Fruit fly (Drosophila melanogaster) whole organism, embryonic: Measurements from ENCODE around the gene Unr.

Experiments used
- Bdp1 ChIP-seq: fragments of 200-800 bp; sonication (Bioruptor generic); optimal IDR thresholded peaks from 3 replicates; lab custom pipeline; 2016; ENCODE audit warnings: missing biosample characterization, missing genetic modification characterization
- CG10321 ChIP-seq: fragments of 200-800 bp; sonication (Bioruptor generic); IDR thresholded peaks from 2 replicates; pipeline ENCODE4 v1.3.6; 2022; ENCODE audit warnings: missing biosample characterization, missing genetic modification characterization
- CG10431 ChIP-seq: fragments of 200-800 bp; sonication (Bioruptor generic); optimal IDR thresholded peaks from 3 replicates; lab custom pipeline; 2018; ENCODE audit warnings: missing biosample characterization, mild to moderate bottlenecking, missing genetic modification characterization
- CG12104 ChIP-seq: fragments of 200-800 bp; sonication (Bioruptor generic); optimal IDR thresholded peaks from 3 replicates; lab custom pipeline; 2016; ENCODE audit warnings: missing biosample characterization, missing genetic modification characterization
- CG12155 ChIP-seq: fragments of 200-800 bp; sonication (Bioruptor generic); optimal IDR thresholded peaks from 3 replicates; lab custom pipeline; 2016; ENCODE audit warnings: missing biosample characterization, missing genetic modification characterization
- CG12942 ChIP-seq: fragments of 200-800 bp; sonication (Bioruptor generic); optimal IDR thresholded peaks from 3 replicates; lab custom pipeline; 2016; ENCODE audit warnings: missing biosample characterization, missing genetic modification characterization
- CG13287 ChIP-seq: fragments of 200-800 bp; sonication (Bioruptor generic); IDR thresholded peaks from 2 replicates; pipeline ENCODE4 v1.3.6; 2022; ENCODE audit warnings: missing biosample characterization, missing genetic modification characterization; ENCODE audit not compliant: partially characterized antibody
- CG13624 ChIP-seq: fragments of 200-800 bp; sonication (Bioruptor generic); optimal IDR thresholded peaks from 2 replicates; lab custom pipeline; 2016; ENCODE audit warnings: missing biosample characterization, missing genetic modification characterization
- CG14014 ChIP-seq: fragments of 200-800 bp; sonication (Bioruptor generic); IDR thresholded peaks from 2 replicates; pipeline ENCODE4 v1.3.6; 2022; ENCODE audit warnings: missing biosample characterization, missing genetic modification characterization
- CG1529 ChIP-seq: fragments of 200-800 bp; sonication (Bioruptor generic); optimal IDR thresholded peaks from 3 replicates; lab custom pipeline; 2018; ENCODE audit warnings: missing biosample characterization, missing genetic modification characterization
- CG15479 ChIP-seq: fragments of 200-800 bp; sonication (Bioruptor generic); optimal IDR thresholded peaks from 3 replicates; lab custom pipeline; 2019; ENCODE audit warnings: missing biosample characterization, mild to moderate bottlenecking, missing genetic modification characterization, moderate library complexity
- CG1602 ChIP-seq: fragments of 200-800 bp; sonication (Bioruptor generic); optimal IDR thresholded peaks from 3 replicates; lab custom pipeline; 2016; ENCODE audit warnings: missing biosample characterization, missing genetic modification characterization
- CG18476 ChIP-seq: fragments of 200-800 bp; sonication (Bioruptor generic); optimal IDR thresholded peaks from 2 replicates; lab custom pipeline; 2016; ENCODE audit warnings: missing biosample characterization, mild to moderate bottlenecking, missing genetic modification characterization
- CG2116 ChIP-seq: fragments of 200-800 bp; sonication (Bioruptor generic); optimal IDR thresholded peaks from 3 replicates; lab custom pipeline; 2018; ENCODE audit warnings: missing biosample characterization, mild to moderate bottlenecking, missing genetic modification characterization
- CG6654 ChIP-seq: fragments of 200-800 bp; sonication (Bioruptor generic); optimal IDR thresholded peaks from 2 replicates; lab custom pipeline; 2017; ENCODE audit warnings: missing biosample characterization, mild to moderate bottlenecking, missing genetic modification characterization
- CG6689 ChIP-seq: fragments of 200-800 bp; sonication (Bioruptor generic); IDR thresholded peaks from 2 replicates; pipeline ENCODE4 v1.3.6; 2022; ENCODE audit warnings: missing biosample characterization, missing genetic modification characterization
- CG6765 ChIP-seq: fragments of 200-800 bp; sonication (Bioruptor generic); optimal IDR thresholded peaks from 3 replicates; lab custom pipeline; 2017; ENCODE audit warnings: missing biosample characterization, mild to moderate bottlenecking, missing genetic modification characterization
- CG7271 ChIP-seq: fragments of 200-800 bp; sonication (Bioruptor generic); optimal IDR thresholded peaks from 2 replicates; lab custom pipeline; 2018; ENCODE audit warnings: missing biosample characterization, mild to moderate bottlenecking, missing genetic modification characterization, moderate library complexity
- CG7372 ChIP-seq: fragments of 200-800 bp; sonication (Bioruptor generic); IDR thresholded peaks from 2 replicates; pipeline ENCODE4 v1.3.6; 2022; ENCODE audit warnings: missing biosample characterization, missing genetic modification characterization
- CG7745 ChIP-seq: fragments of 200-800 bp; sonication (Bioruptor generic); optimal IDR thresholded peaks from 2 replicates; lab custom pipeline; 2018; ENCODE audit warnings: missing biosample characterization, mild to moderate bottlenecking, missing genetic modification characterization, moderate library complexity
- CG9215 ChIP-seq: fragments of 200-800 bp; sonication (Bioruptor generic); IDR thresholded peaks from 2 replicates; pipeline ENCODE4 v1.3.6; 2022; ENCODE audit warnings: missing biosample characterization, missing genetic modification characterization
- CG9437 ChIP-seq: fragments of 200-800 bp; sonication (Bioruptor generic); optimal IDR thresholded peaks from 2 replicates; lab custom pipeline; 2018; ENCODE audit warnings: missing biosample characterization, mild to moderate bottlenecking, missing genetic modification characterization
- Dek ChIP-seq: fragments of 200-800 bp; sonication (Bioruptor generic); optimal IDR thresholded peaks from 3 replicates; lab custom pipeline; 2019; ENCODE audit warnings: missing biosample characterization, mild to moderate bottlenecking, missing genetic modification characterization, moderate library complexity
- Dip2 ChIP-seq: fragments of 200-800 bp; sonication (Bioruptor generic); IDR thresholded peaks from 2 replicates; pipeline ENCODE4 v1.3.6; 2022; ENCODE audit warnings: missing biosample characterization, missing genetic modification characterization
- Drgx ChIP-seq: fragments of 200-800 bp; sonication (Bioruptor generic); IDR thresholded peaks from 2 replicates; pipeline ENCODE4 v1.3.6; 2022; ENCODE audit warnings: missing biosample characterization, missing genetic modification characterization
- E2f2 ChIP-seq: fragments of 200-800 bp; sonication (Bioruptor generic); IDR thresholded peaks from 2 replicates; pipeline ENCODE4 v1.3.6; 2022; ENCODE audit warnings: missing biosample characterization, missing genetic modification characterization
- HHEX ChIP-seq: fragments of 200-800 bp; sonication (Bioruptor generic); optimal IDR thresholded peaks from 3 replicates; lab custom pipeline; 2017; ENCODE audit warnings: missing biosample characterization, mild to moderate bottlenecking, missing genetic modification characterization, missing genetic modification reagents
- Hmx ChIP-seq: fragments of 200-800 bp; sonication (Bioruptor generic); optimal IDR thresholded peaks from 2 replicates; lab custom pipeline; 2016; ENCODE audit warnings: missing biosample characterization, missing genetic modification characterization
- Max ChIP-seq: fragments of 200-800 bp; sonication (Bioruptor generic); optimal IDR thresholded peaks from 2 replicates; lab custom pipeline; 2016; ENCODE audit warnings: missing biosample characterization, mild to moderate bottlenecking, missing genetic modification characterization
- Med ChIP-seq: fragments of 200-800 bp; sonication (Bioruptor generic); peaks from one replicate; lab custom pipeline; 2016; ENCODE audit warnings: missing biosample characterization, missing genetic modification characterization, mild to moderate bottlenecking, inconsistent platforms, moderate library complexity
- Pdp1 ChIP-seq, 2 experiments: fragments of 200-800 bp; sonication (Bioruptor generic); optimal IDR thresholded peaks; 3 replicates each; lab custom pipeline; 2016; ENCODE audit warnings: missing biosample characterization in 2 of 2, missing genetic modification characterization in 2 of 2, mild to moderate bottlenecking in 1 of 2, moderate library complexity in 1 of 2
- az2 ChIP-seq: fragments of 200-800 bp; sonication (Bioruptor generic); optimal IDR thresholded peaks from 3 replicates; lab custom pipeline; 2016; ENCODE audit warnings: missing biosample characterization, missing genetic modification characterization
- bab2 ChIP-seq: fragments of 200-800 bp; sonication (Bioruptor generic); optimal IDR thresholded peaks from 2 replicates; lab custom pipeline; 2016; ENCODE audit warnings: missing biosample characterization, missing genetic modification characterization
- chif ChIP-seq, 2 experiments: fragments of 200-800 bp; sonication (Bioruptor generic); optimal IDR thresholded peaks; 3 replicates each; lab custom pipeline; 2016; ENCODE audit warnings: missing biosample characterization in 2 of 2, missing genetic modification characterization in 2 of 2
- crp ChIP-seq, 2 experiments: fragments of 200-800 bp; sonication (Bioruptor generic); optimal IDR thresholded peaks; 2 replicates in 1 of 2; 3 replicates in 1 of 2; lab custom pipeline; 2017; ENCODE audit warnings: missing biosample characterization in 2 of 2, missing genetic modification characterization in 2 of 2, mild to moderate bottlenecking in 1 of 2, moderate library complexity in 1 of 2
- dimm ChIP-seq: fragments of 200-800 bp; sonication (Bioruptor generic); IDR thresholded peaks from 2 replicates; pipeline ENCODE4 v1.3.6; 2022; ENCODE audit warnings: missing biosample characterization, missing genetic modification characterization
- ind ChIP-seq: fragments of 200-800 bp; sonication (Bioruptor generic); optimal IDR thresholded peaks from 3 replicates; lab custom pipeline; 2016; ENCODE audit warnings: missing biosample characterization, missing genetic modification characterization
- knrl ChIP-seq: fragments of 200-800 bp; sonication (Bioruptor generic); IDR thresholded peaks from 3 replicates; pipeline ENCODE4 v1.3.6; 2022; ENCODE audit warnings: missing biosample characterization, missing genetic modification characterization; ENCODE audit not compliant: partially characterized antibody
- pan ChIP-seq, 4 experiments: fragments of >200 bp in 3 of 4; fragments of 200-800 bp in 1 of 4; sonication (Bioruptor generic) in 1 of 4; optimal IDR thresholded peaks in 3 of 4; IDR thresholded peaks in 1 of 4; 2 replicates each; pipeline versions ENCODE4 v1.3.6 to Lab custom; 2017 to 2022; ENCODE audit warnings: missing biosample characterization in 2 of 4, missing genetic modification characterization in 2 of 4, mixed read lengths in 1 of 4
- pfk ChIP-seq: fragments of 200-800 bp; sonication (Bioruptor generic); optimal IDR thresholded peaks from 2 replicates; lab custom pipeline; 2018; ENCODE audit warnings: missing biosample characterization, mild to moderate bottlenecking, missing genetic modification characterization, moderate library complexity
- run ChIP-seq: fragments of 200-800 bp; sonication (Bioruptor generic); optimal IDR thresholded peaks from 3 replicates; lab custom pipeline; 2018; ENCODE audit warnings: missing biosample characterization, mild to moderate bottlenecking, missing genetic modification characterization
- sd ChIP-seq: fragments of 200-800 bp; sonication (Bioruptor generic); optimal IDR thresholded peaks from 3 replicates; lab custom pipeline; 2018; ENCODE audit warnings: missing biosample characterization, mild to moderate bottlenecking, missing genetic modification characterization, moderate library complexity
- sim ChIP-seq: fragments of 200-800 bp; sonication (Bioruptor generic); IDR thresholded peaks from 2 replicates; pipeline ENCODE4 v1.3.6; 2022; ENCODE audit warnings: missing biosample characterization, missing genetic modification characterization
- sima ChIP-seq: fragments of 200-800 bp; sonication (Bioruptor generic); optimal IDR thresholded peaks from 2 replicates; lab custom pipeline; 2016; ENCODE audit warnings: missing biosample characterization, missing genetic modification characterization
- so ChIP-seq: fragments of 200-800 bp; sonication (Bioruptor generic); IDR thresholded peaks from 3 replicates; pipeline ENCODE4 v1.3.6; 2022; ENCODE audit warnings: missing biosample characterization, missing genetic modification characterization
- sob ChIP-seq: fragments of 200-800 bp; sonication (Bioruptor generic); IDR thresholded peaks from 2 replicates; pipeline ENCODE4 v1.3.6; 2022; ENCODE audit warnings: missing biosample characterization, missing genetic modification characterization
- wdn ChIP-seq: fragments of 200-800 bp; sonication (Bioruptor generic); IDR thresholded peaks from 2 replicates; pipeline ENCODE4 v1.3.6; 2022; ENCODE audit warnings: missing biosample characterization, missing genetic modification characterization
- z ChIP-seq: fragments of 200-800 bp; sonication (Bioruptor generic); IDR thresholded peaks from 3 replicates; pipeline ENCODE4 v1.3.6; 2022; ENCODE audit warnings: missing biosample characterization, missing genetic modification characterization
- zen ChIP-seq: fragments of 200-800 bp; sonication (Bioruptor generic); optimal IDR thresholded peaks from 3 replicates; lab custom pipeline; 2018; ENCODE audit warnings: missing biosample characterization, mild to moderate bottlenecking, missing genetic modification characterization, moderate library complexity

Unr gene

DNA sequence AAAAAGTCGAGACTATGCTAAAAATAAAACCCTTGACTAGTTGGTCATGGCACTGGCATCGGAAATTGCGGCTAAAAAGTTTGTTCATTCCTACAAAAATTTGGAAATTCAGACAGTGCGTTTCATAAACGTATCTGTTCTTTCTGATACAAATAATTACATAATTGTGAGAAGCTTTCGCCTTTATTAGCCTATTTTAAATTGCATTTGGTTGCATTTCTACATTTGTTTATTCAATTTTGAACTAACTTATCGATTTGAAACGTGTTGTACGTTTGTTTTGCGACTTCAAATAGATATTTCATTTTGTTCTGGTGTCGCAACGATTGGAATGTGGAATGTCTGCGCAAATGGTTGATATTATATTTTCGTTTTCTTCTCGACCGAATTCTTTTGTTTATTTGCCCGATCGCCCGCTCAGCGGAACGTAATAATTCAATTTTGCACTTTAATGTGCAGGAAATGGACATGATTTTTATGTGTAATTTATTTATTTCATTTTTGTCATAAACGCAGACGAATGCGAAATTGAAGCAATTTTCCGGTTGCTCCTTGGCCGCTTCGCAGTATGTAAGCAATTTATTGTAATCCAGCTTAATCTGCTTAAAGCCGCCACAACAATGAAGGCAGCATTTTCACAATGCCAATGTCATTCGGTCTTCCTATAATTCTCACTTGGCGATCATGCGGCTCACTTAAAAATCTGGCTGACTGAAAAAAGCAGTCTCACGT is 4.0 kb upstream of the Unr start (continued):
- TF ChIP-seq sd (tag; lab: Kevin White, UChicago): peak; percentile 95
- no peak for TF ChIP-seq CG1602
- no peak for TF ChIP-seq CG15479 (GFP tag; lab: Kevin White, UChicago)
- no peak for TF ChIP-seq run (tag; lab: Kevin White, UChicago)
- no peak for TF ChIP-seq chif (GFP tag; optimal IDR thresholded peaks at IDR 0.05; lab: Kevin White, UChicago)
- 0 out of 2 replicates have a peak, but pooled peaks have one; percentile 7 for TF ChIP-seq CG9215 (GFP tag; lab: Robert Waterston, UW)
- no peak for TF ChIP-seq Max (GFP tag; lab: Kevin White, UChicago)
- TF ChIP-seq CG6689 (GFP tag; lab: Robert Waterston, UW): peak; percentile 31; the same call in 1 of the 2 replicates
- no peak for TF ChIP-seq CG12104 (GFP tag; lab: Kevin White, UChicago)
- TF ChIP-seq CG14014 (GFP tag; lab: Robert Waterston, UW): peak; percentile 72
- TF ChIP-seq CG7271: no peak
- TF ChIP-seq Pdp1 (GFP tag; optimal IDR thresholded peaks at IDR 0.05; lab: Kevin White, UChicago): peak; percentile 47 to 85
- TF ChIP-seq az2: peak; percentile 50
- TF ChIP-seq knrl (GFP tag; lab: Robert Waterston, UW): no peak
- TF ChIP-seq CG1529 (GFP tag; lab: Kevin White, UChicago): no peak
- peak; percentile 23 for TF ChIP-seq bab2 (GFP tag; lab: Kevin White, UChicago)
- peak; percentile 17 for TF ChIP-seq Hmx (GFP tag; lab: Kevin White, UChicago)
- no peak for TF ChIP-seq Bdp1 (GFP tag; lab: Kevin White, UChicago)
- no peak for TF ChIP-seq Dip2
- no peak for TF ChIP-seq sob (GFP tag; lab: Robert Waterston, UW)
- TF ChIP-seq pan (optimal IDR thresholded peaks at IDR 0.05; lab: Kevin White, UChicago): no peak
- peak in 1 of 2 experiments; percentile 50 for TF ChIP-seq pan (GFP tag; optimal IDR thresholded peaks at IDR 0.05 in 1 of 2, IDR thresholded peaks at IDR 0.05 in 1 of 2)
- TF ChIP-seq CG12155 (GFP tag; lab: Kevin White, UChicago): peak; percentile 67
- no peak for TF ChIP-seq CG2116 (GFP tag; lab: Kevin White, UChicago)
- TF ChIP-seq E2f2: peak; percentile 22; the same call in 1 of the 2 replicates
- no peak for TF ChIP-seq crp (GFP tag; optimal IDR thresholded peaks at IDR 0.05; lab: Kevin White, UChicago)
- no peak for TF ChIP-seq CG13287 (GFP tag; lab: Robert Waterston, UW)
- peak; percentile 63 for TF ChIP-seq CG13624 (GFP tag; lab: Kevin White, UChicago)
- no peak for TF ChIP-seq z (GFP tag; lab: Robert Waterston, UW)
- no peak; the same call in 1 of the 2 replicates for TF ChIP-seq CG7372
- TF ChIP-seq CG10321 (GFP tag; lab: Robert Waterston, UW): no peak
- no peak for TF ChIP-seq Drgx (GFP tag; lab: Robert Waterston, UW)
- TF ChIP-seq CG10431 (GFP tag; lab: Kevin White, UChicago): no peak
- TF ChIP-seq zen (tag; lab: Kevin White, UChicago): no peak
- TF ChIP-seq CG12942 (GFP tag; lab: Kevin White, UChicago): no peak
- no peak for TF ChIP-seq CG6654 (GFP tag; lab: Kevin White, UChicago)
- TF ChIP-seq so (GFP tag; lab: Robert Waterston, UW): no peak
- TF ChIP-seq sim: no peak
- TF ChIP-seq CG7745 (tag; lab: Kevin White, UChicago): no peak
- TF ChIP-seq sima (GFP tag; lab: Kevin White, UChicago): no peak
- TF ChIP-seq ind (GFP tag; lab: Kevin White, UChicago): peak; percentile 59
- TF ChIP-seq wdn (GFP tag; lab: Robert Waterston, UW): peak; percentile 60; the same call in 1 of the 2 replicates
- no peak for TF ChIP-seq pfk (GFP tag; lab: Kevin White, UChicago)
- no peak for TF ChIP-seq CG9437
- peak; percentile 5 for TF ChIP-seq CG18476 (GFP tag; lab: Kevin White, UChicago)
- TF ChIP-seq CG6765 (GFP tag; lab: Kevin White, UChicago): peak; percentile 6
- TF ChIP-seq dimm (GFP tag; lab: Robert Waterston, UW): no peak
- peak; percentile 30 for TF ChIP-seq HHEX (GFP tag; lab: Kevin White, UChicago)
- TF ChIP-seq Med (GFP tag; lab: Kevin White, UChicago): peak; percentile 95
- peak; percentile 38 for TF ChIP-seq Dek (tag; lab: Kevin White, UChicago)
